Worm (Caenorhabditis elegans): ENCODE data around the gene ech-5.

The ech-5 gene

DNA sequence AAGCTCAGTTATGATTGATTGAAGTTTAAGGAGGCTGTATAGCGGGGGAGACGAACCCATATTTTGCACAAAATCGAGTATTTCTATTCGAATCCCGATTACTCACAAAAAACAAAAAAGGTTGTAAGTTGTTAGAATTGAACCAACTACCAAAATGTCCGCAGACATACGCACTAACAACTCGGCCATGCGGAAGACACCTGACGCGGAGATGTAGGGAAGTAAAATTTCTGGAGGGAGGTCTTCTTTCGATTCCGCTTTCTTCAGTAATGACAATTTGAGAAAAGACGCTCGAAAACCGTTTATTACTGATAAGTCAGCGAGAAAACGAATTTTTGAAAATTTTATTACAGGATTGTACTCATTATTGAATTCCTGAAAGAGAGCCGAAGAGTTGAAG is 21.1 kb downstream of the ech-5 start:
- TF ChIP-seq ceh-31 (tag; optimal IDR thresholded peaks at IDR 0.05) (no peak), pros-1 (tag; optimal IDR thresholded peaks at IDR 0.05) (no peak), hlh-30 (tag; optimal IDR thresholded peaks at IDR 0.05; ENCODE audit: insufficient read depth) (no peak), Y22D7AL.16 (tag; optimal IDR thresholded peaks at IDR 0.05) (no peak), tbx-7 (tag; optimal IDR thresholded peaks at IDR 0.05) (no peak), dmd-4 (tag; optimal IDR thresholded peaks at IDR 0.05; ENCODE audit: borderline replicate concordance) (no peak), nhr-11 (tag; optimal IDR thresholded peaks at IDR 0.05) (no peak)

DNA sequence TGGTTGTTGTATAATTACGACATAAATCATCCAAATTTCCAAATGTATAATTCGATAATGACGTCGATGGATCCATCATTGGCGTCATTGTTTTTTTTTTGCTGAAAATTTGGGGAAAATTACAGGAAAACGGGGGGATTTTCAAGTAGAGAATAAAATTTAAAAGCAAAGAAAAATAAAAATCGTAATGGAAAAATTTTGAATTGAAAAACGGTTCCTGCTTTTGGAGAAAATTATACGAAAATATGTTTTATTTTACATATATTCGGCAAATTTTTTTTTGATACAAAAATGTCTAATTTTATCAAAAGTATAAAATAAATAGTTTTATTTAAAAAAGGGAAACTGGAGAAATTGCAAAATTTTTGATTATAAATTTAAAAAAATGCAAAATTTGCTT is 28.0 kb downstream of the ech-5 start, which contains the start of gene zipt-15:
TSS of gene zipt-15 (minus strand) at position 101 of the 400 bp plus-strand sequence.
- TF ChIP-seq pat-9 (tag; optimal IDR thresholded peaks at IDR 0.05): no peak
- no peak for TF ChIP-seq hlh-6 (tag; optimal IDR thresholded peaks at IDR 0.05)
- TF ChIP-seq ceh-31 (tag; optimal IDR thresholded peaks at IDR 0.05): no peak
- TF ChIP-seq mec-3 (tag; optimal IDR thresholded peaks at IDR 0.05; ENCODE audit: borderline replicate concordance): no peak
- no peak for TF ChIP-seq unc-86 (tag; optimal IDR thresholded peaks at IDR 0.05)
- no peak for TF ChIP-seq zip-5 (tag; optimal IDR thresholded peaks at IDR 0.05)
- no peak for TF ChIP-seq npax-4 (tag; optimal IDR thresholded peaks at IDR 0.05)
- TF ChIP-seq ceh-6 (GFP tag; optimal IDR thresholded peaks at IDR 0.05): no peak
- no peak for TF ChIP-seq dve-1 (tag; optimal IDR thresholded peaks at IDR 0.05)
- TF ChIP-seq ahr-1 (tag; optimal IDR thresholded peaks at IDR 0.05): no peak

DNA sequence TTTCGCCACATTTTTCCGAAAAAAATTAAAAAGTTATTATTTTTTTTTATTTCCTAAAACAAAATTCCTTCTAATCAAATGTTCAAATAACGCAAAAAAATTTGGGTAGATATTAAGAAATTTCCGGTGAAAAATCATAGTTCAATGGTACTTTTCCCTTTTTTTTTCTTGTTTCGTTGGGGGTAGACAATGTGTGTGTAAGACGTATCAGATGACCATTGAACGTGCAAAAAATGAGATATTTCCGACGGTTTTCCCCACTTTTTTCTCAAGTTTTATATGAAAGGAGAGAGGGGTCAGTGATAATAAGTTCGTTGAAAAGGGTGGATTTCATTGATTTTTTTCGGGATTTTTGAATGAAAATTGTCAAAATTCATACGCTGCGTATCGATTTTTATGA is 29.3 kb downstream of the ech-5 start:
- TF ChIP-seq ceh-30 (tag; optimal IDR thresholded peaks at IDR 0.05): no peak
- TF ChIP-seq sox-4 (tag; optimal IDR thresholded peaks at IDR 0.05): no peak
- TF ChIP-seq ets-4 (tag; optimal IDR thresholded peaks at IDR 0.05): no peak
- no peak for TF ChIP-seq T23F11.4 (GFP tag; optimal IDR thresholded peaks at IDR 0.05)
- TF ChIP-seq elt-4 (tag; optimal IDR thresholded peaks at IDR 0.05): no peak
- TF ChIP-seq syd-9 (tag; optimal IDR thresholded peaks at IDR 0.05): no peak
- no peak for TF ChIP-seq Y22D7AL.16 (tag; optimal IDR thresholded peaks at IDR 0.05)
- TF ChIP-seq pag-3 (tag; optimal IDR thresholded peaks at IDR 0.05; ENCODE audit: borderline replicate concordance): no peak
- no peak for TF ChIP-seq K02D7.2 (tag; optimal IDR thresholded peaks at IDR 0.05)
- TF ChIP-seq unc-86 (tag; optimal IDR thresholded peaks at IDR 0.05): no peak
- TF ChIP-seq hlh-30 (tag; optimal IDR thresholded peaks at IDR 0.05; ENCODE audit: insufficient read depth): no peak
- no peak for TF ChIP-seq sox-2 (GFP tag; IDR thresholded peaks at IDR 0.05)
- TF ChIP-seq ceh-14 (tag; optimal IDR thresholded peaks at IDR 0.05): no peak
- no peak for TF ChIP-seq ceh-45 (GFP tag; IDR thresholded peaks at IDR 0.05)
- TF ChIP-seq dmd-4 (tag; optimal IDR thresholded peaks at IDR 0.05; ENCODE audit: borderline replicate concordance): no peak
- no peak for TF ChIP-seq npax-4 (tag; optimal IDR thresholded peaks at IDR 0.05)

DNA sequence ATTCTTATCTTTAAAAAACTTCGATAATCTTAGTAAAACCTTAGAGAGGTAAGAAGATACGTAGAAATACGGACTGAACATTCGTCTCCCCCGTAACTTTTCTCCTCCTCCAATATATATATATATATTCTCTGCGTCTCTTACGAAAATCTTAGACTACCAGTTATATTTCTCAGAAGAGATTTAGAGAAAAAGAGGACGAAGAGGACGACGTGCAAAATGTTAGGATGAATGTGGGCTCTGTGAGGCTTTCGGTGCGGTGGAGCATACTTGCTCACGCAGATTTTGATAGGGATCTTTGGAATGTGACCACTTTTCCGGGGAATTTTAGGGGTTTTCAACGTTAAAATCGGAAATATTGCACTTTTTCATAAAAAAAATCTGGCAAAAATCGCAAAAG is 31.6 kb downstream of the ech-5 start:
- TF ChIP-seq elt-4 (tag; optimal IDR thresholded peaks at IDR 0.05) (no peak), unc-55 (GFP tag; optimal IDR thresholded peaks at IDR 0.05) (peak; percentile 75), ceh-48 (tag; optimal IDR thresholded peaks at IDR 0.05) (no peak), ceh-22 (tag; optimal IDR thresholded peaks at IDR 0.05) (no peak), odd-2 (tag; optimal IDR thresholded peaks at IDR 0.05) (no peak), nhr-11 (tag; optimal IDR thresholded peaks at IDR 0.05) (no peak), pha-4 (tag; optimal IDR thresholded peaks at IDR 0.05) (no peak), pros-1 (tag; optimal IDR thresholded peaks at IDR 0.05) (peak; percentile 54), ceh-14 (tag; optimal IDR thresholded peaks at IDR 0.05) (no peak), rnt-1 (tag; optimal IDR thresholded peaks at IDR 0.05) (no peak), pax-1 (tag; optimal IDR thresholded peaks at IDR 0.05) (peak; percentile 30), zip-5 (tag; optimal IDR thresholded peaks at IDR 0.05) (no peak), ceh-9 (tag; optimal IDR thresholded peaks at IDR 0.05) (no peak), hlh-30 (tag; optimal IDR thresholded peaks at IDR 0.05; ENCODE audit: insufficient read depth) (peak; percentile 43), nfya-1 (tag; optimal IDR thresholded peaks at IDR 0.05) (peak; percentile 74), ceh-31 (tag; optimal IDR thresholded peaks at IDR 0.05) (peak; percentile 32), unc-42 (tag; optimal IDR thresholded peaks at IDR 0.05) (peak; percentile 11), dve-1 (tag; optimal IDR thresholded peaks at IDR 0.05) (peak; percentile 24), tbx-2 (tag; optimal IDR thresholded peaks at IDR 0.05) (peak; percentile 45)

All from whole organism, late embryonic.